Fruit fly (Drosophila melanogaster) whole organism, embryonic: ENCODE measurements around the gene dls.

Experiments used
- Abd-B ChIP-seq: fragments of 200-800 bp; sonication (Bioruptor generic); optimal IDR thresholded peaks from 2 replicates; lab custom pipeline; 2018; ENCODE audit warnings: missing biosample characterization, mild to moderate bottlenecking, missing genetic modification characterization, moderate library complexity
- CG10959 ChIP-seq: fragments of 200-800 bp; sonication (Bioruptor generic); IDR thresholded peaks from 2 replicates; pipeline ENCODE4 v1.3.6; 2022; ENCODE audit warnings: missing biosample characterization, missing genetic modification characterization
- CG11085 ChIP-seq: fragments of 200-800 bp; sonication (Bioruptor generic); IDR thresholded peaks from 2 replicates; pipeline ENCODE4 v1.3.6; 2022; ENCODE audit warnings: missing biosample characterization, missing genetic modification characterization
- CG12104 ChIP-seq: fragments of 200-800 bp; sonication (Bioruptor generic); optimal IDR thresholded peaks from 3 replicates; lab custom pipeline; 2016; ENCODE audit warnings: missing biosample characterization, missing genetic modification characterization
- CG14014 ChIP-seq: fragments of 200-800 bp; sonication (Bioruptor generic); IDR thresholded peaks from 2 replicates; pipeline ENCODE4 v1.3.6; 2022; ENCODE audit warnings: missing biosample characterization, missing genetic modification characterization
- CG15073 ChIP-seq: fragments of 200-800 bp; sonication (Bioruptor generic); optimal IDR thresholded peaks from 2 replicates; lab custom pipeline; 2016; ENCODE audit warnings: missing biosample characterization, missing genetic modification characterization
- CG15601 ChIP-seq: fragments of 200-800 bp; sonication (Bioruptor generic); optimal IDR thresholded peaks from 3 replicates; lab custom pipeline; 2019; ENCODE audit warnings: missing biosample characterization, mild to moderate bottlenecking, missing genetic modification characterization, moderate library complexity
- CG1647 ChIP-seq: fragments of 200-800 bp; sonication (Bioruptor generic); optimal IDR thresholded peaks from 3 replicates; lab custom pipeline; 2016; ENCODE audit warnings: missing biosample characterization, missing genetic modification characterization
- CG16863 ChIP-seq: fragments of 200-800 bp; sonication (Bioruptor generic); optimal IDR thresholded peaks from 3 replicates; lab custom pipeline; 2016; ENCODE audit warnings: missing biosample characterization, missing genetic modification characterization
- CG17829 ChIP-seq: fragments of 200-800 bp; optimal IDR thresholded peaks from 2 replicates; lab custom pipeline; 2019; ENCODE audit warnings: missing biosample characterization, mild to moderate bottlenecking, missing genetic modification characterization, moderate library complexity
- CG17912 ChIP-seq: fragments of 200-800 bp; sonication (Bioruptor generic); optimal IDR thresholded peaks from 2 replicates; lab custom pipeline; 2018; ENCODE audit warnings: missing biosample characterization, mild to moderate bottlenecking, missing genetic modification characterization
- CG2875 ChIP-seq: fragments of 200-800 bp; sonication (Bioruptor generic); optimal IDR thresholded peaks from 2 replicates; lab custom pipeline; 2017; ENCODE audit warnings: missing biosample characterization, mild to moderate bottlenecking, missing genetic modification characterization, missing genetic modification reagents
- CG34224 ChIP-seq: fragments of 200-800 bp; sonication (Bioruptor generic); IDR thresholded peaks from 3 replicates; pipeline ENCODE4 v1.3.6; 2022; ENCODE audit warnings: missing biosample characterization, missing genetic modification characterization; ENCODE audit not compliant: partially characterized antibody
- CG3847 ChIP-seq: fragments of 200-800 bp; sonication (Bioruptor generic); IDR thresholded peaks from 2 replicates; pipeline ENCODE4 v1.3.6; 2022; ENCODE audit warnings: missing biosample characterization, missing genetic modification characterization
- CG42726 ChIP-seq: fragments of 200-800 bp; sonication (Bioruptor generic); IDR thresholded peaks from 2 replicates; pipeline ENCODE4 v1.3.6; 2022; ENCODE audit warnings: missing biosample characterization, missing genetic modification characterization; ENCODE audit not compliant: partially characterized antibody
- CG43689 ChIP-seq: fragments of 200-800 bp; sonication (Bioruptor generic); IDR thresholded peaks from 2 replicates; pipeline ENCODE4 v1.3.6; 2022; ENCODE audit warnings: missing biosample characterization, missing genetic modification characterization
- CG4707 ChIP-seq: fragments of 200-800 bp; sonication (Bioruptor generic); optimal IDR thresholded peaks from 2 replicates; lab custom pipeline; 2018; ENCODE audit warnings: missing biosample characterization, mild to moderate bottlenecking, missing genetic modification characterization, moderate library complexity
- CG6683 ChIP-seq: fragments of 200-800 bp; sonication (Bioruptor generic); optimal IDR thresholded peaks from 2 replicates; lab custom pipeline; 2017; ENCODE audit warnings: missing biosample characterization, mild to moderate bottlenecking, missing genetic modification characterization, missing genetic modification reagents
- CG6791 ChIP-seq: fragments of 200-800 bp; sonication (Bioruptor generic); IDR thresholded peaks from 3 replicates; pipeline ENCODE4 v1.3.6; 2022; ENCODE audit warnings: missing biosample characterization, missing genetic modification characterization; ENCODE audit not compliant: partially characterized antibody
- CG8388 ChIP-seq: fragments of 200-800 bp; sonication (Bioruptor generic); optimal IDR thresholded peaks from 2 replicates; lab custom pipeline; 2019; ENCODE audit warnings: missing biosample characterization, mild to moderate bottlenecking, missing genetic modification characterization, moderate library complexity
- HHEX ChIP-seq: fragments of 200-800 bp; sonication (Bioruptor generic); optimal IDR thresholded peaks from 3 replicates; lab custom pipeline; 2017; ENCODE audit warnings: missing biosample characterization, mild to moderate bottlenecking, missing genetic modification characterization, missing genetic modification reagents
- Hr51 ChIP-seq, 2 experiments: fragments of 200-800 bp; sonication (Bioruptor generic); optimal IDR thresholded peaks; 2 replicates in 1 of 2; 3 replicates in 1 of 2; lab custom pipeline; 2016 to 2018; ENCODE audit warnings: missing biosample characterization in 2 of 2, missing genetic modification characterization in 2 of 2, mild to moderate bottlenecking in 1 of 2, moderate library complexity in 1 of 2
- MBD-R2 ChIP-seq: fragments of 200-800 bp; sonication (Bioruptor generic); IDR thresholded peaks from 2 replicates; pipeline ENCODE4 v1.3.6; 2022; ENCODE audit warnings: missing biosample characterization, missing genetic modification characterization
- Myb ChIP-seq: fragments of 200-800 bp; sonication (Bioruptor generic); optimal IDR thresholded peaks from 2 replicates; lab custom pipeline; 2016; ENCODE audit warnings: missing biosample characterization, missing genetic modification characterization
- Nf-YB ChIP-seq: fragments of 200-800 bp; sonication (Bioruptor generic); optimal IDR thresholded peaks from 3 replicates; lab custom pipeline; 2019; ENCODE audit warnings: missing biosample characterization, mild to moderate bottlenecking, missing genetic modification characterization, moderate library complexity
- NfI ChIP-seq: fragments of 200-800 bp; sonication (Bioruptor generic); optimal IDR thresholded peaks from 3 replicates; lab custom pipeline; 2018; ENCODE audit warnings: missing biosample characterization, mild to moderate bottlenecking, missing genetic modification characterization, moderate library complexity
- PHDP ChIP-seq: fragments of 200-800 bp; sonication (Bioruptor generic); optimal IDR thresholded peaks from 3 replicates; lab custom pipeline; 2018; ENCODE audit warnings: missing biosample characterization, mild to moderate bottlenecking, missing genetic modification characterization, moderate library complexity
- Poxn ChIP-seq: fragments of 200-800 bp; sonication (Bioruptor generic); IDR thresholded peaks from 2 replicates; pipeline ENCODE4 v1.3.6; 2022; ENCODE audit warnings: missing biosample characterization, missing genetic modification characterization
- Taf1 ChIP-seq: fragments of 200-800 bp; sonication (Bioruptor generic); IDR thresholded peaks from 2 replicates; pipeline ENCODE4 v1.3.6; 2022; ENCODE audit warnings: missing biosample characterization, missing genetic modification characterization
- Tbp ChIP-seq: fragments of >200 bp; optimal IDR thresholded peaks from 2 replicates; lab custom pipeline; 2018; ENCODE audit warnings: missing biosample characterization, missing genetic modification characterization
- Vsx1 ChIP-seq: fragments of 200-800 bp; sonication (Bioruptor generic); optimal IDR thresholded peaks from 2 replicates; lab custom pipeline; 2017; ENCODE audit warnings: missing biosample characterization, mild to moderate bottlenecking, missing genetic modification characterization, missing genetic modification reagents
- Xrp1 ChIP-seq: fragments of 200-800 bp; sonication (Bioruptor generic); IDR thresholded peaks from 2 replicates; pipeline ENCODE4 v1.3.6; 2022; ENCODE audit warnings: missing biosample characterization, missing genetic modification characterization
- btn ChIP-seq: fragments of 200-800 bp; sonication (Bioruptor generic); optimal IDR thresholded peaks from 2 replicates; lab custom pipeline; 2016; ENCODE audit warnings: missing biosample characterization, missing genetic modification characterization
- cas ChIP-seq: fragments of 200-800 bp; sonication (Bioruptor generic); IDR thresholded peaks from 2 replicates; pipeline ENCODE4 v1.3.6; 2022; ENCODE audit warnings: missing biosample characterization, missing genetic modification characterization
- crc ChIP-seq: fragments of 200-800 bp; sonication (Bioruptor generic); optimal IDR thresholded peaks from 2 replicates; lab custom pipeline; 2016; ENCODE audit warnings: missing biosample characterization, missing genetic modification characterization
- dm ChIP-seq: fragments of 200-800 bp; sonication (Bioruptor generic); optimal IDR thresholded peaks from 3 replicates; lab custom pipeline; 2016; ENCODE audit warnings: missing biosample characterization, missing genetic modification characterization
- ems ChIP-seq: fragments of 200-800 bp; sonication (Bioruptor generic); optimal IDR thresholded peaks from 3 replicates; lab custom pipeline; 2016; ENCODE audit warnings: missing biosample characterization, missing genetic modification characterization
- fd102C ChIP-seq: fragments of 200-800 bp; sonication (Bioruptor generic); optimal IDR thresholded peaks from 2 replicates; lab custom pipeline; 2018; ENCODE audit warnings: missing biosample characterization, mild to moderate bottlenecking, missing genetic modification characterization, moderate library complexity
- fd96Cb ChIP-seq: fragments of 200-800 bp; sonication (Bioruptor generic); optimal IDR thresholded peaks from 2 replicates; lab custom pipeline; 2018; ENCODE audit warnings: missing biosample characterization, mild to moderate bottlenecking, missing genetic modification characterization, moderate library complexity
- hb ChIP-seq: fragments of 200-800 bp; sonication (Bioruptor generic); IDR thresholded peaks from 3 replicates; pipeline ENCODE4 v1.3.6; 2022; ENCODE audit warnings: missing biosample characterization, missing genetic modification characterization; ENCODE audit not compliant: partially characterized antibody
- jigr1 ChIP-seq: fragments of 200-800 bp; sonication (Bioruptor generic); IDR thresholded peaks from 3 replicates; pipeline ENCODE4 v1.3.6; 2022; ENCODE audit warnings: missing biosample characterization, missing genetic modification characterization
- oc ChIP-seq: fragments of 200-800 bp; sonication (Bioruptor generic); optimal IDR thresholded peaks from 2 replicates; lab custom pipeline; 2018; ENCODE audit warnings: missing biosample characterization, mild to moderate bottlenecking, missing genetic modification characterization, moderate library complexity
- otp ChIP-seq: fragments of 200-800 bp; sonication (Bioruptor generic); IDR thresholded peaks from 3 replicates; pipeline ENCODE4, ENCODE4 v1.3.6; 2022; ENCODE audit warnings: missing biosample characterization, missing genetic modification characterization
- pnt ChIP-seq: fragments of 200-800 bp; sonication (Bioruptor generic); optimal IDR thresholded peaks from 3 replicates; lab custom pipeline; 2016; ENCODE audit warnings: missing biosample characterization, missing genetic modification characterization
- sisA ChIP-seq: fragments of 200-800 bp; sonication (Bioruptor generic); IDR thresholded peaks from 2 replicates; pipeline ENCODE4 v1.3.6; 2022; ENCODE audit warnings: missing biosample characterization, missing genetic modification characterization
- vnd ChIP-seq: fragments of 200-800 bp; sonication (Bioruptor generic); IDR thresholded peaks from 3 replicates; pipeline ENCODE4 v1.3.6; 2022; ENCODE audit warnings: missing biosample characterization, missing genetic modification characterization; ENCODE audit not compliant: partially characterized antibody

Gene dls

DNA sequence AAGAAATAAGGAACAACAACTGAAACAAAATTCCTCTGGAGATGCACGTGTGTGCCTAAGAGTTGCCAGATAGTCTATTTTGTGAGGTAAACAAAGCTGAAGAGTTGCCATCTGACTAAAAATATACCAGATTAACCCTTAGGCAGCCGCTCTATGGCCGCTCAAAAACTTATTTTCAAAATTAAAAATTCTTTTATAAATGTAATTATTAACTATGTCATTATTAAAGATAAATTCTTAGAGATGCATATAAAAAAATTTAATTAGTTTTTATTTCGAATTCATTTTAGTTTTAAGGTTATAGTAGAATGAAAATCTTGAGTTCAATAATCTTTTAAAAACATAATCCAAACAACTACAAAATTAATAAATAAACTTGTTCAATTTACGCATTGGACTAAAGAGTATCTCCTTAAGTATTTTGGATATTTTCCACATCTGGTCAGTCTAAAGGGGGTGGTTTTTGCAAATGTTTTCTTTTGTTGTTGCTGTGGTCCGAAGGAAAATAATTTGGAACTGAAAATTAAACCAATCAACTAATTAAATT, 27.6 kb downstream of the dls start, which contains the start of gene Tmx3 (continued):
- no peak for TF ChIP-seq fd102C
- TF ChIP-seq Abd-B (GFP tag; lab: Kevin White, UChicago), result peak; percentile 90
- TF ChIP-seq CG34224 (GFP tag; lab: Robert Waterston, UW), result no peak
- TF ChIP-seq MBD-R2 (GFP tag; lab: Robert Waterston, UW), result peak; percentile 94
- peak; percentile 54 for TF ChIP-seq CG2875
- peak; percentile 91 for TF ChIP-seq PHDP
- TF ChIP-seq Tbp (GFP tag; lab: Kevin White, UChicago), result no peak
- peak; percentile 86 for TF ChIP-seq cas
- TF ChIP-seq hb, result no peak
- peak; percentile 78 for TF ChIP-seq oc (tag; lab: Kevin White, UChicago)
- no peak for TF ChIP-seq CG42726
- peak; percentile 77 for TF ChIP-seq HHEX (GFP tag; lab: Kevin White, UChicago)
- TF ChIP-seq Vsx1, result no peak
- no peak for TF ChIP-seq CG17912 (GFP tag; lab: Kevin White, UChicago)
- TF ChIP-seq sisA (GFP tag; lab: Robert Waterston, UW), result peak; percentile 90
- TF ChIP-seq CG6683 (GFP tag; lab: Kevin White, UChicago), result peak; percentile 30
- peak; percentile 55 for TF ChIP-seq pnt
- no peak for TF ChIP-seq CG15601 (tag; lab: Kevin White, UChicago)
- peak; percentile 24 for TF ChIP-seq CG16863 (GFP tag; lab: Kevin White, UChicago)
- TF ChIP-seq CG15073 (GFP tag; lab: Kevin White, UChicago), result peak; percentile 42
- TF ChIP-seq Xrp1 (GFP tag; lab: Robert Waterston, UW), result peak; percentile 90
- TF ChIP-seq CG11085 (GFP tag; lab: Robert Waterston, UW), result peak; percentile 92
- no peak for TF ChIP-seq btn (GFP tag; lab: Kevin White, UChicago)
- peak; percentile 79 for TF ChIP-seq Poxn
- TF ChIP-seq jigr1 (GFP tag; lab: Robert Waterston, UW), result peak; percentile 77
- no peak for TF ChIP-seq CG6791
- TF ChIP-seq dm, result peak; percentile 93
- peak; percentile 99 for TF ChIP-seq CG10959 (GFP tag; lab: Robert Waterston, UW)
- TF ChIP-seq Nf-YB (GFP tag; lab: Kevin White, UChicago), result no peak
- TF ChIP-seq Taf1, result peak; percentile 79
- TF ChIP-seq otp, result peak; percentile 91
- TF ChIP-seq CG4707, result no peak
- peak; percentile 90 for TF ChIP-seq CG17829
- TF ChIP-seq vnd (GFP tag; lab: Robert Waterston, UW), result no peak
- peak; percentile 70; the same call in 1 of the 2 replicates for TF ChIP-seq CG43689 (GFP tag; lab: Robert Waterston, UW)
- peak; percentile 74 to 89 for TF ChIP-seq Hr51 (GFP tag; optimal IDR thresholded peaks at IDR 0.05; lab: Kevin White, UChicago)
- TF ChIP-seq CG14014 (GFP tag; lab: Robert Waterston, UW), result peak; percentile 92
- peak; percentile 57 for TF ChIP-seq ems (GFP tag; lab: Kevin White, UChicago)
- peak; percentile 20 for TF ChIP-seq Myb (GFP tag; lab: Kevin White, UChicago)
- peak; percentile 94 for TF ChIP-seq CG3847 (GFP tag; lab: Robert Waterston, UW)
- TF ChIP-seq CG12104 (GFP tag; lab: Kevin White, UChicago), result peak; percentile 76
- peak; percentile 89 for TF ChIP-seq fd96Cb (tag; lab: Kevin White, UChicago)
- peak; percentile 39 for TF ChIP-seq CG1647 (GFP tag; lab: Kevin White, UChicago)
- TF ChIP-seq CG8388 (GFP tag; lab: Kevin White, UChicago), result peak; percentile 84
- peak; percentile 86 for TF ChIP-seq NfI
- TF ChIP-seq crc (GFP tag; lab: Kevin White, UChicago), result no peak
